Fruit fly (Drosophila melanogaster): ENCODE measurements around the gene Oatp33Ea.

The Oatp33Ea gene

dm6 chr2L:12415485-12416137 is 30.1 kb downstream of the Oatp33Ea start (continued):
- TF ChIP-seq hb (GFP tag; IDR thresholded peaks at IDR 0.05; ENCODE audit: partially characterized antibody) (no peak), lov (optimal IDR thresholded peaks at IDR 0.05) (no peak), lov (GFP tag; IDR thresholded peaks at IDR 0.05) (no peak), Bgb (GFP tag; IDR thresholded peaks at IDR 0.05; ENCODE audit: partially characterized antibody) (no peak), Abd-B (GFP tag; optimal IDR thresholded peaks at IDR 0.05) (no peak), sna (GFP tag; IDR thresholded peaks at IDR 0.05; ENCODE audit: partially characterized antibody) (no peak), schlank (tag; optimal IDR thresholded peaks at IDR 0.05) (no peak), dan (GFP tag; IDR thresholded peaks at IDR 0.05) (no peak), CG6791 (GFP tag; IDR thresholded peaks at IDR 0.05; ENCODE audit: partially characterized antibody) (no peak), Nf-YC (tag; optimal IDR thresholded peaks at IDR 0.05) (no peak), Kr (GFP tag; optimal IDR thresholded peaks at IDR 0.05) (no peak), CG1603 (tag; optimal IDR thresholded peaks at IDR 0.05) (no peak), CG6175 (GFP tag; IDR thresholded peaks at IDR 0.05) (no peak), wdn (GFP tag; IDR thresholded peaks at IDR 0.05) (no peak), mam (GFP tag; optimal IDR thresholded peaks at IDR 0.05) (no peak), CG11504 (tag; optimal IDR thresholded peaks at IDR 0.05) (peak; percentile 66), CG7786 (GFP tag; optimal IDR thresholded peaks at IDR 0.05) (no peak), TFAM (GFP tag; optimal IDR thresholded peaks at IDR 0.05) (no peak), tap (tag; optimal IDR thresholded peaks at IDR 0.05) (no peak), mld (GFP tag; IDR thresholded peaks at IDR 0.05; ENCODE audit: partially characterized antibody) (no peak), CG2129 (GFP tag; IDR thresholded peaks at IDR 0.05; ENCODE audit: partially characterized antibody) (no peak), ap (GFP tag; IDR thresholded peaks at IDR 0.05) (no peak), pum (GFP tag; optimal IDR thresholded peaks at IDR 0.05) (no peak), inv (GFP tag; IDR thresholded peaks at IDR 0.05; ENCODE audit: partially characterized antibody) (no peak), CG31224 (GFP tag; IDR thresholded peaks at IDR 0.05) (no peak), rib (GFP tag; IDR thresholded peaks at IDR 0.05) (no peak), CG10321 (GFP tag; IDR thresholded peaks at IDR 0.05) (no peak), Bdp1 (GFP tag; optimal IDR thresholded peaks at IDR 0.05) (no peak), wek (GFP tag; optimal IDR thresholded peaks at IDR 0.05) (no peak), pros (GFP tag; optimal IDR thresholded peaks at IDR 0.05) (no peak), CoRest (tag; optimal IDR thresholded peaks at IDR 0.05) (peak; percentile 46), Ets97D (GFP tag; optimal IDR thresholded peaks at IDR 0.05) (no peak), GATAe (GFP tag; conservative IDR thresholded peaks at IDR 0.05) (no peak), CG11093 (GFP tag; IDR thresholded peaks at IDR 0.05) (no peak), CG5953 (GFP tag; IDR thresholded peaks at IDR 0.05) (no peak), CG6813 (GFP tag; optimal IDR thresholded peaks at IDR 0.05) (no peak), Xbp1 (GFP tag; optimal IDR thresholded peaks at IDR 0.05) (no peak), HmgZ (tag; optimal IDR thresholded peaks at IDR 0.05) (no peak), p53 (GFP tag; optimal IDR thresholded peaks at IDR 0.05) (no peak), Max (GFP tag; optimal IDR thresholded peaks at IDR 0.05) (no peak), B-H1 (GFP tag; IDR thresholded peaks at IDR 0.05) (no peak), CG17612 (GFP tag; IDR thresholded peaks at IDR 0.05) (no peak), Spps (tag; optimal IDR thresholded peaks at IDR 0.05) (no peak), Xrp1 (GFP tag; IDR thresholded peaks at IDR 0.05) (peak; percentile 17; the same call in 1 of the 2 replicates), CG17361 (GFP tag; IDR thresholded peaks at IDR 0.05) (peak; percentile 72; the same call in 2 of the 3 replicates), Pdp1 (GFP tag; optimal IDR thresholded peaks at IDR 0.05) (no peak), lab (GFP tag; optimal IDR thresholded peaks at IDR 0.05) (peak; percentile 6), CG1529 (GFP tag; optimal IDR thresholded peaks at IDR 0.05) (no peak), CG13123 (GFP tag; optimal IDR thresholded peaks at IDR 0.05) (no peak), seq (GFP tag; IDR thresholded peaks at IDR 0.05) (no peak)
